Fruit fly (Drosophila melanogaster): ENCODE measurements around the gene CG32563.

The CG32563 gene

DNA sequence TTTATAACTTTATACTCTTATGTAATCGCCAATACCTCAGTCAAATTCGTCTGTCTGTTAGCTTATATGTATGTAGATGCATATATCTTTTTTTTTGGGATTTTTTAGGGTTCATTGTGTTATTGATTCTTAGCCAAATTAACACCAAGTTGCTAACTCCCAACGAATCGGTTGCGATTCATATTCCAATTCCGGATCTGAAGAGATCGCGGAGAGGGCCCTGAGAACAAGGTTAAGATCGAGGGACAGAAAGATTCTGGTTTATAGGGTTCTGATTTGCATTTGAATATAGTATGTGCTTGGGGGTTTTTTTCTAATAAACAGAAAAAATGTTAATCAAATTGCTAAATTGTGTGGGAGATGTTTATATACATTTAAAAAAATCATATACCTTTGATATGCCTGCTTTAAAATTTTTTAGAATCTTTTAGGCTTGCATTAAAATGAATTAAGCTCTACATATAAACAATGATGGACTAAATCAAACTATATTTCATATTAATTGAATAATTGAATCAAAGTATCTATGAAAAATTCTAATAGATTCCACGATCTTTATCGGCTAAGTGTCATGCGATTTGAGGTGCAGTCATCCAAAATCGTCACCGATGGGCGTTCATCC, at the start of gene CG32563:
TSS of gene CG32563 (plus strand) at position 572 of the 622 bp plus-strand sequence.
- TF ChIP-seq ttk (optimal IDR thresholded peaks at IDR 0.05) (no peak), Myc (optimal IDR thresholded peaks at IDR 0.05) (no peak), h (optimal IDR thresholded peaks at IDR 0.05) (no peak), insv (optimal IDR thresholded peaks at IDR 0.05) (no peak), Sin3A (optimal IDR thresholded peaks at IDR 0.05) (no peak), psq (optimal IDR thresholded peaks at IDR 0.05) (no peak)

DNA sequence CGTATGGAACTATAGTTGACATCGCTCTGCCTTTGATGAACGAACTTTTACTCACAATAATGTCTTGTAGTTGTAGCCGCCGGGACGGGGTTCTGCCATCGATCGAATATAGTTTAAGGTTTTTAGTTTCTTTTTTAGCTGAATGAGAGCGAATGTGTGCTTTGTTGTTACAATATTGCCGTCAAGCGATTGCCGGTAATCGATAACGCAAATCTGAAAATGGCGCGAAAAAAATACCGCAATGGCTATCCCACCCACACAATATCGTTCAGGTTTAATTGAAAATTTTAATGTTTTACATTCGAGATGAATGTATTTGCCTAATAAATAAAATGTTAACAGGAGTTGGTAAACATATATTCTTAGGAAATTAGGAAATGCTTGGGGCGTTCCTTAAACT, 49.1 kb upstream of the CG32563 start, which contains the start of gene xmas:
TSS of gene xmas (minus strand) at position 191 of the 400 bp plus-strand sequence.
- no peak for TF ChIP-seq Sin3A (optimal IDR thresholded peaks at IDR 0.05)
- no peak for TF ChIP-seq insv (optimal IDR thresholded peaks at IDR 0.05)
- TF ChIP-seq ttk (optimal IDR thresholded peaks at IDR 0.05): no peak
- TF ChIP-seq Myc (optimal IDR thresholded peaks at IDR 0.05): no peak
- TF ChIP-seq psq (optimal IDR thresholded peaks at IDR 0.05): no peak
- no peak for TF ChIP-seq h (optimal IDR thresholded peaks at IDR 0.05)

DNA sequence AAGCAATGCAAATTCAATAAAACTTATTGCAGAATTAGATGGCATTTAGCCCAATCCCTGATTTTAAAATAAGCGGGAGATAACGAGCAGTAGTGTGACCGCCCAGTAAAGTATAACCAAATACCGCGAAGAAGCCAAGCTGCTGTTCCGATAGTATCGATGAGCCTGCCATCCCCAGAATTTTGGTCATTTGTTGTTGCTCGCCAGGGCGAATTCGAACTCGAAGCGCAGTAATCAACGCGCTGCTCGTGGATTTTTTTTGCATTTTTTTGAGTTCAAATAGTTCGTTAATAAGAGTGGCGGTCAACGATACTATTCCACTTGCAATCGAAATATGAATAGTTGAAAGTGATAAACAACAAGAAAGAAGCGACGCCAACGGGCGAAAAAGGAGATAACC, 48.4 kb upstream of the CG32563 start, which contains the start of gene baz:
TSS of gene baz (plus strand) at position 188 of the 400 bp plus-strand sequence.
- TF ChIP-seq Myc (optimal IDR thresholded peaks at IDR 0.05): no peak
- TF ChIP-seq psq (optimal IDR thresholded peaks at IDR 0.05): no peak
- TF ChIP-seq insv (optimal IDR thresholded peaks at IDR 0.05): no peak
- no peak for TF ChIP-seq h (optimal IDR thresholded peaks at IDR 0.05)
- no peak for TF ChIP-seq Sin3A (optimal IDR thresholded peaks at IDR 0.05)
- no peak for TF ChIP-seq ttk (optimal IDR thresholded peaks at IDR 0.05)

DNA sequence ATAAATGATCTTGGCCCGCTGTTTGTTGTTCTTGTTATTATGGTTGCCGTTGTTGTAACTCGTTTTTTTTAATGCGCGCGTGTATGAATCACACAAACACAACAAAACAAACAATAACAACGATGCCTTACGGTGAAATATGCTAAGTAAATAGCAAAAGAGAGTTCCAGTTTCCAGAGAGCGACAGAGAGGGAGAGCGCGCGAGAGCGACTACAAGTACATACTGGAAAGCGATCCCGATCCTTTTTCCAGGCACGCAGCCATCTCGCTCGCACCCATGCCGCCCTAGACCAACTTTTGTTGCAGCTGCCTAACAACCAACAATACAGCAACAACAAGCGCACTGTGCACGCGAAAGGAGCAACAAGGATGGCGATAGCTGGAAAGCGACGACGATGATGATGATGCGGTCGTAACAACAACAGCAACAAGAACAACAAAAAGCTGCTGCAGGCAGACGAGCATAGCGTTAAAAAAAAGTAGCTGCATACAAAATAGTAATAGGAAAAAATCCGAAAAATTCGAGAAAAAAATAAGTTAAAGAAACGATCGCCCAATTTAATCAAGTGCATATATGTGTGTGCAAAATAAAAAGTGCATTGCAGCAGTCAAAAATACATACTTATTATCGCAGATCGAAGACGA, 47.7 kb upstream of the CG32563 start:
- TF ChIP-seq ttk (optimal IDR thresholded peaks at IDR 0.05) (no peak), Sin3A (optimal IDR thresholded peaks at IDR 0.05) (no peak), psq (optimal IDR thresholded peaks at IDR 0.05) (no peak), h (optimal IDR thresholded peaks at IDR 0.05) (no peak), Myc (optimal IDR thresholded peaks at IDR 0.05) (no peak), insv (optimal IDR thresholded peaks at IDR 0.05) (no peak)

DNA sequence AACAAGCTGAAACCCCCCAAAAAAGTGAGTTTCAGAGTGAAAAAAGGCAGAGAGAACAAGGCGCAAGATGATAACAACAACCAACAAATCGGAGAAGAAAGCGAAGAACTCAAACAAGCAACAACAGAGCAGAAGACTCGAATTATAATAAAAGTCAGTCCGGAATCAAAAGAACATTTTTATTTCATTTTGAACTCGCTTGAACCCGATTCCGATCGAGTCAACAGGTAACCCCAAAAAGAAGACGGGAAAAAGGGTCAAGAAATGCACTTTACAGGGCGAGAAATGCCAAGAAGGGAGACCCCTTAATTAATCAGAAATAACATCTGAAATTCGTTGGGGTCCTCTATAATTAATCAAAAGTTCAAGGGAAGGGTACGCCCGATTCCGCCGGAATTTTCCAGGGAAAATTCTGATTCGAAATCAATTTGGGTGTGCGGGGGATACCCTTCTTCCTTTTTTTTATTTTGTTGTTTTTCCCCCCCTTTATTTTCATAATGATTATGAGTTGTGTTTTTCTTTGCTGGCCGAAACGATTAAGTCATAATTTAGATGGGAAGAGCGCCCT, 45.7 kb upstream of the CG32563 start:
- no peak for TF ChIP-seq Myc (optimal IDR thresholded peaks at IDR 0.05)
- TF ChIP-seq insv (optimal IDR thresholded peaks at IDR 0.05): no peak
- no peak for TF ChIP-seq ttk (optimal IDR thresholded peaks at IDR 0.05)
- no peak for TF ChIP-seq psq (optimal IDR thresholded peaks at IDR 0.05)
- no peak for TF ChIP-seq Sin3A (optimal IDR thresholded peaks at IDR 0.05)
- TF ChIP-seq h (optimal IDR thresholded peaks at IDR 0.05): no peak

DNA sequence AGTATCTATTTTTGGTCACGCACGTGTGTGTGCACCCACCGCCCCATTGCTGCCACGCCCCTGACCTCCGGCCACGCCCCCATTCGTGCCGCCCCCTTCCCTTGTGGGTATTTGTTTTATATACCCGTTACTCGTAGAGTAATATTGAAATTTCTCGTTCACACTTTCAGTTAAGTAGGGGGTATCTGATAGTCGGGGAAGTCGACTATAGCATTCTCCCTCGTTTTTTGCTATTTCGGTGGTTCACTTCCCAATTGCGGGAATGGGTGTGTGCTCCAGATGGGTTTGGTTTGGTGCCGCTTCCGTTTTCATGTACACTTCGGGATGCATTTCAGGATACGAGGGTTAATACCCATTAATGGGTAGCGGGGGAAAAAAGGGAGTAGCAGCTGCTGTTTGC, 40.9 kb upstream of the CG32563 start:
- no peak for TF ChIP-seq insv (optimal IDR thresholded peaks at IDR 0.05)
- TF ChIP-seq Myc (optimal IDR thresholded peaks at IDR 0.05): no peak

DNA sequence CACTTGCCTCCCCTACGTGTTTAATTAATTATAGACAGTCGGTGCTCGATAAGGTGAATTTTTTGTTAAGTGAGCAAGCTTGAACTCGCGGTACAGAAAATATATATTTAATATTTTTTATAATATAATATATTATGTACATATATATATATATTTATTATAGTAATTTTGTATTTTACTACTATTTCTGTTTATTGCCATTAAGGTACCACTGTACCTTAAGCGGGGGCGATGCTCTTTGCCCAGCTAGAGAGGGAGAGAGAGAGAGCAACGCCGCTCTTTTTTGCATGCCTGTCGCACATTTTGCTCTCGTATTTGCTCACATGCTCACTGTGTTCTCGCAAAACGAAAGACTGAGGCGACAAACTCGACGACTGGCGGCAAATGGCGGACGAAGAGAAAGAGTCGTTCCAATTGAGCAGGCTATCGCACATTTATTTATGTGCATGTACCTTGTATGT, 37.7 kb upstream of the CG32563 start:
- TF ChIP-seq psq (optimal IDR thresholded peaks at IDR 0.05): no peak
- TF ChIP-seq ttk (optimal IDR thresholded peaks at IDR 0.05): no peak
- no peak for TF ChIP-seq insv (optimal IDR thresholded peaks at IDR 0.05)
- no peak for TF ChIP-seq h (optimal IDR thresholded peaks at IDR 0.05)
- TF ChIP-seq Sin3A (optimal IDR thresholded peaks at IDR 0.05): no peak
- no peak for TF ChIP-seq Myc (optimal IDR thresholded peaks at IDR 0.05)

DNA sequence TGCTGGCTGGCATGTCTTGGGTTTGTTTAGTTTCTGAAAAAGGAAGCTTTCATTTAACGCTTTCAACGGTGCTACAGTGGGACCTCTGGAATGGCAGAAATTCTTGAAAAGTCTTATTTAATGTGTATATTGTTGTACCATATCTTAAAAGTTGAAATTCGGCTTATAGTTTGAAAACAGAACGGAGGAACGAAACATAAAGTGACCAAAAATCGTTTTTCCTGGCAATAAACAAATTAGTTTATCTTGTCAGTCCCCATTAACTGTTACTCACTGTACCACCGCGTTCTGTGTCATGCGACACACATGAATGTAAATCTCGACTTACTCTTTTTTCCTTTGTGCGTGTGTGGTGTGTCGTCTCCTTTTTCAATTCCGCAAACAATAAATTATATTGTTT, 36.1 kb upstream of the CG32563 start:
- TF ChIP-seq ttk (optimal IDR thresholded peaks at IDR 0.05) (no peak), insv (optimal IDR thresholded peaks at IDR 0.05) (no peak), Myc (optimal IDR thresholded peaks at IDR 0.05) (no peak), Sin3A (optimal IDR thresholded peaks at IDR 0.05) (no peak), psq (optimal IDR thresholded peaks at IDR 0.05) (no peak), h (optimal IDR thresholded peaks at IDR 0.05) (no peak)

DNA sequence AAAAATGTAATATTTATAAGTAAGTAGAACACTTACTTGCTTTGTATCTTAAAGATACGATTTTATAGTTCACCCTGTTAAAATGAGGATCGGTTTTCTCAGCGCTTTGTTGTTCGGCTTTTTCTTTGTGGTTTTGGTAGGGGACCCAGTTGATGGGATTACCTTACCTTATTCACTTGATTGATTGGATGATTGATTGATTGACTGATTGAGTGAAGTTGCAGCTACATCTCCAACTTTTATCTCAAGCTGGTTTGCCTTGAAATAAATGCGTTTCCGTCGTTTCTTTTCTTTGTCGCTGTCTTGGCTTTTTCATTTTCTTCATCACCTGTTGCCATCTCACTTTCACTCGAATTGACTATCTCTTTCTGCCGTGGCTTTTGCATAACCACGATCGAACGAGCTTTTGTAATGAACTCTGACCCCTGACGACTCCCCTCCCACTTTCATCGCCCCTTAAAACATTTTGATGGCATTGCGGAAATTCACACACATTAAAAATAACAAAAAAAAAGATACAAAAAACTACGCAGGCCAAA, 35.4 kb upstream of the CG32563 start:
- TF ChIP-seq Myc (optimal IDR thresholded peaks at IDR 0.05) (no peak), h (optimal IDR thresholded peaks at IDR 0.05) (no peak), psq (optimal IDR thresholded peaks at IDR 0.05) (no peak)

DNA sequence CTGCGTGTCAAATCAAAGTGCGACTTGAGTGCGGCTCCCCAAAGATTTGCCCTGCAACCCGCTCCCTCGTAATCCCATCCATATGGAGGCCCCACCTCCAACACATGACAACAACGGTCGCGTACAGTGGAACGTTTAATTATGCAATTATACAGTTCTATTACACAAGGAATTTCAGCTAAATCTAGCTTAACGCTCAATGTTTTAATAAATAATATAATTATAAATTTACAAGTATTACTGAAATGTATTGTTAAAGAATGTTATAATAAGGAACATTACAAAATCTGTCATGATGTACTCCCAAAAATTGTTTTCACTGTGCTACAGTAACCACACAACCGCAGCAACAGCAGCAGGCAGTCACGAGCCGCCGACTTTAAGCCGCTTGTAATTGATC, 34.1 kb upstream of the CG32563 start:
- no peak for TF ChIP-seq ttk (optimal IDR thresholded peaks at IDR 0.05)
- no peak for TF ChIP-seq h (optimal IDR thresholded peaks at IDR 0.05)
- no peak for TF ChIP-seq Myc (optimal IDR thresholded peaks at IDR 0.05)
- no peak for TF ChIP-seq insv (optimal IDR thresholded peaks at IDR 0.05)

DNA sequence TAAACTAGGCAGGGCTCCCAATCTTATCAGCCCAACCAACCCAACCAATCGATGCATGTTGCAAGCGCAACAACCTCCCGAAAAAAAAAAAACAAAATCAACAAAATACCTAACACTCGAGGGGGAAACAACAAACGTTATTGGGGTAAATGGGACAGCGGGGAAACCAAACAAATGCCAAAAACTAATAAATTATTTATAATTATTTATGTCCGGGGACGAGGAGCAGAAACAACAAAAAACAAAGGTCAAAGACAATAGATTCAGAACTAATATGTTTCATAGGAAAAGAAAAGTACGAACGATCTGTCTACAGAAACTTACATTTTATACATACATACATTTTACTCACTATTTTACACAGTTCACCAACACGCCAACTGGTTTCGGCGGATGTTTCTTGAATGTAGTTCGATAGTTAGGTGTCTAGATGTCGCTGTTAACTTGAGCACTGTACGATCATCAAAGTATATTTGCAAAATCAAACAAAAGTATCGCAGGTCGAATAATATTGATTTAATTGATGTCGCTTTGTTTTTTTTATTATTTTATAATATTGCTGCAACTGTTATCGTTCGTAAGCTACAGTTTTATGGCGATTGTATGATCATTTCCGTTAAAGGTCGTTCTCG, 32.6 kb upstream of the CG32563 start:
- no peak for TF ChIP-seq Sin3A (optimal IDR thresholded peaks at IDR 0.05)
- TF ChIP-seq insv (optimal IDR thresholded peaks at IDR 0.05): no peak
- TF ChIP-seq ttk (optimal IDR thresholded peaks at IDR 0.05): no peak
- no peak for TF ChIP-seq h (optimal IDR thresholded peaks at IDR 0.05)
- TF ChIP-seq psq (optimal IDR thresholded peaks at IDR 0.05): no peak
- TF ChIP-seq Myc (optimal IDR thresholded peaks at IDR 0.05): no peak

DNA sequence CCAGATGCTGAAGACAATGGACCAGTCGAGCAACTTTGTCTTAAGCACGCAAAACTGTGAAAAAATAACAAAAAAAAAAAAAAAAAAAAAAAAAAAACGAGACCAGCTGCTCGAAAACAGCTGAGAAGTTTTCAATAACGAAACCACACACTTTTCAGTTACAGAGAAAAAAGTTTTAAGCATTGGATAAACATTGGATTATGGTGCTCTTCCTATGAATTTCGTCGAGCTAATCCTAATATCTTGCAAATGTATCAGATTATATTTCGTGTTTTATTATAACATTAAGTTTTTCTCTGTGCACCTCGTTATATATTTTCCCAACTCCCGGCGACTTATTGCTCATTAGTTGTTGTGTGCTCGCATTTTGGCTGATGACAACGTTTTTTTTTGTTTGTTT, 31.7 kb upstream of the CG32563 start:
- TF ChIP-seq psq (optimal IDR thresholded peaks at IDR 0.05): no peak

Data from Kc167 (cell line).